Worm (Caenorhabditis elegans) whole organism, midembryonic: ENCODE results near the gene fbxa-174.

Experiments used
- T22C8.4 ChIP-seq: fragments of 200-800 bp; sonication (Bioruptor generic); IDR thresholded peaks from 2 replicates; pipeline ENCODE4 v1.3.6; 2022; ENCODE audit warnings: missing genetic modification characterization, missing compliant biosample characterization
- cog-1 ChIP-seq: sonication (generic microtip); optimal IDR thresholded peaks from 2 replicates; lab custom pipeline; 2016; ENCODE audit warnings: missing genetic modification characterization, missing compliant biosample characterization
- flt-1 ChIP-seq: fragments of 200-800 bp; sonication (Bioruptor generic); IDR thresholded peaks from 2 replicates; pipeline ENCODE4 v1.3.6; 2022; ENCODE audit warnings: missing genetic modification characterization, missing compliant biosample characterization
- klf-2 ChIP-seq: fragments of 200-800 bp; sonication (Bioruptor generic); conservative IDR thresholded peaks from 2 replicates; pipeline ENCODE4 v1.3.6; 2022; ENCODE audit warnings: missing genetic modification reagents, missing genetic modification characterization, missing compliant biosample characterization
- med-1 ChIP-seq: sonication (generic microtip); optimal IDR thresholded peaks from 2 replicates; lab custom pipeline; 2017; ENCODE audit warnings: missing genetic modification characterization, mild to moderate bottlenecking, missing compliant biosample characterization, antibody characterized with exemption, missing genetic modification reagents; ENCODE audit not compliant: insufficient read depth
- ref-1 ChIP-seq: fragments of 200-800 bp; sonication (Bioruptor generic); conservative IDR thresholded peaks from 2 replicates; pipeline ENCODE4 v1.3.6; 2022; ENCODE audit warnings: missing genetic modification reagents, missing genetic modification characterization, missing compliant biosample characterization
- tab-1 ChIP-seq: fragments of 200-800 bp; sonication (Bioruptor generic); IDR thresholded peaks from 2 replicates; pipeline ENCODE4 v1.3.6; 2022; ENCODE audit warnings: missing genetic modification characterization, missing compliant biosample characterization
- ztf-23 ChIP-seq: fragments of 200-800 bp; sonication (Bioruptor generic); IDR thresholded peaks from 2 replicates; pipeline ENCODE4 v1.3.6; 2022; ENCODE audit warnings: missing genetic modification reagents, missing genetic modification characterization, missing compliant biosample characterization
- ztf-29 ChIP-seq: fragments of 200-800 bp; sonication (Bioruptor generic); IDR thresholded peaks from 2 replicates; pipeline ENCODE4 v1.3.6; 2022; ENCODE audit warnings: missing genetic modification reagents, missing genetic modification characterization, missing compliant biosample characterization

Gene fbxa-174

ce11 chrV:17538279-17538896 is 19.9 kb downstream of the fbxa-174 start, which contains the start of gene C18D4.6:
Gene C18D4.6 (minus strand): TSS chrV:17538375.
- TF ChIP-seq med-1 (GFP tag; lab: Kevin White, UChicago) (no peak), cog-1 (tag; lab: Kevin White, UChicago) (no peak), tab-1 (GFP tag; lab: Robert Waterston, UW) (no peak), T22C8.4 (GFP tag; lab: Robert Waterston, UW) (no peak), klf-2 (no peak), ref-1 (GFP tag; lab: Robert Waterston, UW) (no peak), flt-1 (GFP tag; lab: Robert Waterston, UW) (no peak), ztf-23 (GFP tag; lab: Robert Waterston, UW) (no peak), ztf-29 (GFP tag; lab: Robert Waterston, UW) (no peak)

- TF ChIP-seq ref-1 (GFP tag; lab: Robert Waterston, UW) (no peak), ztf-29 (GFP tag; lab: Robert Waterston, UW) (no peak), ztf-23 (GFP tag; lab: Robert Waterston, UW) (no peak), tab-1 (GFP tag; lab: Robert Waterston, UW) (no peak), med-1 (GFP tag; lab: Kevin White, UChicago) (no peak), cog-1 (tag; lab: Kevin White, UChicago) (no peak), T22C8.4 (GFP tag; lab: Robert Waterston, UW) (no peak), klf-2 (no peak), flt-1 (GFP tag; lab: Robert Waterston, UW) (no peak)
Observed at ce11 chrV:17533200-17533599, 25.1 kb downstream of the fbxa-174 start.

- no peak for TF ChIP-seq flt-1 (GFP tag; lab: Robert Waterston, UW)
Observed at ce11 chrV:17532686-17533085, 25.6 kb downstream of the fbxa-174 start, which contains the start of gene C18D4.3. Gene C18D4.3 (minus strand): TSS chrV:17532786.

ce11 chrV:17531410-17531809 is 26.9 kb downstream of the fbxa-174 start, which contains the start of gene C18D4.4:
Gene C18D4.4 (minus strand): TSS chrV:17531510.
- TF ChIP-seq flt-1 (GFP tag; lab: Robert Waterston, UW) (no peak), tab-1 (GFP tag; lab: Robert Waterston, UW) (no peak), T22C8.4 (GFP tag; lab: Robert Waterston, UW) (no peak), ref-1 (GFP tag; lab: Robert Waterston, UW) (no peak), klf-2 (no peak), med-1 (GFP tag; lab: Kevin White, UChicago) (no peak), ztf-29 (GFP tag; lab: Robert Waterston, UW) (no peak), ztf-23 (GFP tag; lab: Robert Waterston, UW) (no peak), cog-1 (tag; lab: Kevin White, UChicago) (no peak)

ce11 chrV:17530486-17530885 is 27.8 kb downstream of the fbxa-174 start, which contains the start of gene C18D4.12:
Gene C18D4.12 (minus strand): TSS chrV:17530586.
- TF ChIP-seq flt-1 (GFP tag; lab: Robert Waterston, UW) (no peak), ref-1 (GFP tag; lab: Robert Waterston, UW) (no peak), med-1 (GFP tag; lab: Kevin White, UChicago) (no peak)

- TF ChIP-seq T22C8.4 (GFP tag; lab: Robert Waterston, UW) (no peak), flt-1 (GFP tag; lab: Robert Waterston, UW) (no peak), tab-1 (GFP tag; lab: Robert Waterston, UW) (no peak), ztf-23 (GFP tag; lab: Robert Waterston, UW) (no peak), ref-1 (GFP tag; lab: Robert Waterston, UW) (no peak), cog-1 (tag; lab: Kevin White, UChicago) (no peak), ztf-29 (GFP tag; lab: Robert Waterston, UW) (no peak), med-1 (GFP tag; lab: Kevin White, UChicago) (no peak), klf-2 (no peak)
Observed at ce11 chrV:17527729-17528128, 30.5 kb downstream of the fbxa-174 start, which contains the start of gene srz-90. Gene srz-90 (plus strand): TSS chrV:17528029.

ce11 chrV:17520735-17521134 is 37.5 kb downstream of the fbxa-174 start, which contains the start of gene fbxa-136:
Gene fbxa-136 (plus strand): TSS chrV:17521035.
- TF ChIP-seq ztf-29 (GFP tag; lab: Robert Waterston, UW) (no peak), med-1 (GFP tag; lab: Kevin White, UChicago) (no peak), ref-1 (GFP tag; lab: Robert Waterston, UW) (no peak), klf-2 (no peak), T22C8.4 (GFP tag; lab: Robert Waterston, UW) (no peak), flt-1 (GFP tag; lab: Robert Waterston, UW) (no peak), cog-1 (tag; lab: Kevin White, UChicago) (no peak), ztf-23 (GFP tag; lab: Robert Waterston, UW) (no peak), tab-1 (GFP tag; lab: Robert Waterston, UW) (no peak)

- TF ChIP-seq ref-1 (GFP tag; lab: Robert Waterston, UW), result 0 out of 2 replicates have a peak, but pooled peaks have one; percentile 10
- no peak for TF ChIP-seq ztf-23 (GFP tag; lab: Robert Waterston, UW)
Observed at ce11 chrV:17513831-17514230, 44.4 kb downstream of the fbxa-174 start.

- TF ChIP-seq ztf-23 (GFP tag; lab: Robert Waterston, UW) (no peak), flt-1 (GFP tag; lab: Robert Waterston, UW) (no peak), tab-1 (GFP tag; lab: Robert Waterston, UW) (0 out of 2 replicates have a peak, but pooled peaks have one; percentile 32)
Observed at ce11 chrV:17512763-17513162, 45.5 kb downstream of the fbxa-174 start.

ce11 chrV:17508493-17508892 is 49.8 kb downstream of the fbxa-174 start, which contains the start of gene srw-32:
Gene srw-32 (plus strand): TSS chrV:17508793.
- no peak for TF ChIP-seq ref-1 (GFP tag; lab: Robert Waterston, UW)
- TF ChIP-seq cog-1 (tag; lab: Kevin White, UChicago), result no peak
- TF ChIP-seq ztf-23 (GFP tag; lab: Robert Waterston, UW), result no peak
- TF ChIP-seq flt-1 (GFP tag; lab: Robert Waterston, UW), result no peak
- no peak for TF ChIP-seq T22C8.4 (GFP tag; lab: Robert Waterston, UW)
- no peak for TF ChIP-seq klf-2
- TF ChIP-seq ztf-29 (GFP tag; lab: Robert Waterston, UW), result no peak
- no peak for TF ChIP-seq tab-1 (GFP tag; lab: Robert Waterston, UW)
- no peak for TF ChIP-seq med-1 (GFP tag; lab: Kevin White, UChicago)
